Fruit fly (Drosophila melanogaster): ENCODE measurements around the gene bwa.

- TF ChIP-seq h (optimal IDR thresholded peaks at IDR 0.05) (no peak), insv (optimal IDR thresholded peaks at IDR 0.05) (no peak)
Measured at dm6 chr2L:20086295-20087096, 20.3 kb downstream of the bwa start.
